Fruit fly (Drosophila melanogaster): ENCODE results near the gene CG32485.
A peak's percentile ranks its signal among the peaks of the same experiment; 100 is the strongest.

CG32485 gene

dm6 chr3L:3078398-3079155 lies 28.5 kb downstream of the CG32485 start (continued):
- TF ChIP-seq otp (GFP tag; IDR thresholded peaks at IDR 0.05) (peak; percentile 23; the same call in 1 of the 3 replicates), zen2 (GFP tag; IDR thresholded peaks at IDR 0.05; ENCODE audit: partially characterized antibody) (no peak), MBD-R2 (GFP tag; IDR thresholded peaks at IDR 0.05) (peak; percentile 19; the same call in 1 of the 2 replicates), CG2202 (tag; optimal IDR thresholded peaks at IDR 0.05) (no peak), CG1233 (GFP tag; optimal IDR thresholded peaks at IDR 0.05) (peak; percentile 15), CG15696 (tag; optimal IDR thresholded peaks at IDR 0.05) (no peak), fd3F (GFP tag; optimal IDR thresholded peaks at IDR 0.05) (peak; percentile 35), Fer2 (tag; optimal IDR thresholded peaks at IDR 0.05) (no peak), Asciz (GFP tag; optimal IDR thresholded peaks at IDR 0.05) (peak; percentile 77), NK7.1 (GFP tag; optimal IDR thresholded peaks at IDR 0.05) (no peak), HLH54F (GFP tag; optimal IDR thresholded peaks at IDR 0.05) (peak; percentile 8), CG17912 (GFP tag; optimal IDR thresholded peaks at IDR 0.05) (peak; percentile 15), corto (GFP tag; optimal IDR thresholded peaks at IDR 0.05) (no peak), pros (GFP tag; optimal IDR thresholded peaks at IDR 0.05) (peak; percentile 30), bowl (GFP tag; IDR thresholded peaks at IDR 0.05) (no peak), jigr1 (GFP tag; IDR thresholded peaks at IDR 0.05) (no peak), Atf3 (GFP tag; optimal IDR thresholded peaks at IDR 0.05) (no peak), CG13296 (GFP tag; optimal IDR thresholded peaks at IDR 0.05) (peak; percentile 80), CG10979 (tag; optimal IDR thresholded peaks at IDR 0.05) (peak; percentile 21), CG32772 (GFP tag; IDR thresholded peaks at IDR 0.05) (0 out of 2 replicates have a peak, but pooled peaks have one; percentile 23), lola (GFP tag; optimal IDR thresholded peaks at IDR 0.05) (peak in 1 of 3 experiments; percentile 0), CG6683 (GFP tag; optimal IDR thresholded peaks at IDR 0.05) (peak; percentile 47), Hr78 (GFP tag; optimal IDR thresholded peaks at IDR 0.05) (peak in 1 of 2 experiments; percentile 61), CG7357 (GFP tag; IDR thresholded peaks at IDR 0.05) (0 out of 3 replicates have a peak, but pooled peaks have one; percentile 15), hb (GFP tag; IDR thresholded peaks at IDR 0.05; ENCODE audit: partially characterized antibody) (no peak), Kr (GFP tag; optimal IDR thresholded peaks at IDR 0.05) (no peak), Hmr (GFP tag; optimal IDR thresholded peaks at IDR 0.05) (peak; percentile 69), vfl (GFP tag; optimal IDR thresholded peaks at IDR 0.05) (no peak), CG12104 (GFP tag; optimal IDR thresholded peaks at IDR 0.05) (peak; percentile 22), Oli (tag; optimal IDR thresholded peaks at IDR 0.05) (peak; percentile 68), CG2712 (tag; optimal IDR thresholded peaks at IDR 0.05) (peak; percentile 29), salm (tag; optimal IDR thresholded peaks at IDR 0.05) (peak; percentile 24), CG32767 (GFP tag; IDR thresholded peaks at IDR 0.05) (0 out of 2 replicates have a peak, but pooled peaks have one; percentile 12), Drgx (GFP tag; IDR thresholded peaks at IDR 0.05) (no peak), nmo (GFP tag; optimal IDR thresholded peaks at IDR 0.05) (peak; percentile 36), tin (GFP tag; optimal IDR thresholded peaks at IDR 0.05) (peak; percentile 47), slp2 (GFP tag; optimal IDR thresholded peaks at IDR 0.05) (no peak), CG2199 (GFP tag; IDR thresholded peaks at IDR 0.05) (no peak), Bgb (GFP tag; IDR thresholded peaks at IDR 0.05; ENCODE audit: partially characterized antibody) (no peak), Hsf (GFP tag; optimal IDR thresholded peaks at IDR 0.05) (no peak), ind (GFP tag; optimal IDR thresholded peaks at IDR 0.05) (peak; percentile 53), CG15514 (GFP tag; optimal IDR thresholded peaks at IDR 0.05) (peak; percentile 53), CG6175 (GFP tag; IDR thresholded peaks at IDR 0.05) (no peak), Atf6 (GFP tag; IDR thresholded peaks at IDR 0.05) (0 out of 2 replicates have a peak, but pooled peaks have one; percentile 44), Abd-B (GFP tag; optimal IDR thresholded peaks at IDR 0.05) (peak; percentile 7), stc (GFP tag; IDR thresholded peaks at IDR 0.05) (0 out of 2 replicates have a peak, but pooled peaks have one; percentile 56), onecut (GFP tag; IDR thresholded peaks at IDR 0.05) (no peak), CG4820 (GFP tag; optimal IDR thresholded peaks at IDR 0.05) (peak; percentile 7)

Data from whole organism, embryonic.